Worm (Caenorhabditis elegans): Measurements from ENCODE around the gene CD4.1.

DNA sequence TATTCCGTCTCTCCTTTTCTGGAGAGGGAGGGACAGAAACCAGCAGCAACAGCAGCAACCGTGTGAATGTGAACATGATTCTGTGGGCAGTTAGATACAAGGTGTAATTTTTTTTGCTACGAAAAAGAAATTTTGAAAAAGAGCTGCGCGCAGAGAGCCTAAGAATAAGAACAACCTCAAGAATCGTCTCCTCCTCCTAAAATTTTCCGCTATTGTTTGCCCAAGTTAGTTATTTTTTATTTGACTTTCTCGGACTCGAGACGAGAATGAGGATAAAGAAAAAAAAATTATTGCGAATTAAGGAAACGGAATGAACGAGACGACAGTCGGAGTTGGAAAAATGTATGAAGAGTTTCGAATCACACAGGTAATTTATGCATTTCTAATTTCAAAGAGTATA lies 47.8 kb upstream of the CD4.1 start, which contains the start of gene glb-5:
- TF ChIP-seq ztf-4 (tag; optimal IDR thresholded peaks at IDR 0.05) (no peak), sma-9 (GFP tag; optimal IDR thresholded peaks at IDR 0.05) (no peak), sma-9 (tag; optimal IDR thresholded peaks at IDR 0.05) (no peak), nhr-237 (tag; optimal IDR thresholded peaks at IDR 0.05) (no peak), snpc-4 (tag; optimal IDR thresholded peaks at IDR 0.05) (no peak), F13H6.1 (tag; optimal IDR thresholded peaks at IDR 0.05) (no peak), nhr-12 (tag; optimal IDR thresholded peaks at IDR 0.05) (no peak), unc-62 (GFP tag; optimal IDR thresholded peaks at IDR 0.05) (no peak), elt-3 (tag; optimal IDR thresholded peaks at IDR 0.05) (no peak), ztf-11 (tag; optimal IDR thresholded peaks at IDR 0.05) (no peak), mab-5 (tag; optimal IDR thresholded peaks at IDR 0.05) (no peak), unc-55 (GFP tag; optimal IDR thresholded peaks at IDR 0.05) (no peak), elt-1 (tag; optimal IDR thresholded peaks at IDR 0.05) (no peak), mdl-1 (tag; optimal IDR thresholded peaks at IDR 0.05) (no peak), lin-39 (tag; optimal IDR thresholded peaks at IDR 0.05) (no peak)
